Worm (Caenorhabditis elegans): ENCODE data around the gene C28C12.1.

DNA sequence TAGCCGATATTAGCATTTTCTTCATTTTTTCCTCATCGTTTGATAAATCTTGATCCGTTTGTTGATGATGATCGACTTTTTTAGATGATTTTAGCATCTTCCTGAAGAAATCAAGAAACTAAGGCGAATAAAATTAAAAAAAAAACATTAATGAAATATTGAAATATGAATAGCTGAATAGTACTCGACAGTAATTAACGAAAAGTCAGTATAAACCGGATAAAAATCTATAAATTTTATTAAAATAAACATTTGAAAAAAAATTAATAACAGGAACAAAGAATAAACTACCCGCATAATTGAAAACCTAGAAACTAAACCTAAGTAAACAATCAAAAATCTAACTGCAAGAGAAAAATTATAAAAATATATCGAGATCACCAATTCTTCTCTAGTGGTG lies 5.2 kb upstream of the C28C12.1 start, which contains the start of gene C28C12.12:
- TF ChIP-seq elt-2 (tag; optimal IDR thresholded peaks at IDR 0.05) = no peak
- TF ChIP-seq tbx-2 (tag; optimal IDR thresholded peaks at IDR 0.05) = no peak
- TF ChIP-seq sptf-1 (tag; optimal IDR thresholded peaks at IDR 0.05) = no peak
- TF ChIP-seq alr-1 (tag; optimal IDR thresholded peaks at IDR 0.05; ENCODE audit: borderline replicate concordance) = no peak
